Fruit fly (Drosophila melanogaster) whole organism, embryonic: ENCODE measurements around the gene CG15296.

Source experiments
- CG12769 ChIP-seq: fragments of 200-800 bp; sonication (Bioruptor generic); optimal IDR thresholded peaks from 2 replicates; lab custom pipeline; 2019; ENCODE audit warnings: missing biosample characterization, mild to moderate bottlenecking, missing genetic modification characterization, moderate library complexity
- CG15269 ChIP-seq: fragments of 200-800 bp; sonication (Bioruptor generic); optimal IDR thresholded peaks from 2 replicates; lab custom pipeline; 2018; ENCODE audit warnings: missing biosample characterization, mild to moderate bottlenecking, missing genetic modification characterization, moderate library complexity
- Vsx1 ChIP-seq: fragments of 200-800 bp; sonication (Bioruptor generic); optimal IDR thresholded peaks from 2 replicates; lab custom pipeline; 2017; ENCODE audit warnings: missing biosample characterization, mild to moderate bottlenecking, missing genetic modification characterization, missing genetic modification reagents
- ken ChIP-seq: fragments of 200-800 bp; sonication (Bioruptor generic); IDR thresholded peaks from 3 replicates; pipeline ENCODE4 v1.3.6; 2022; ENCODE audit warnings: missing biosample characterization, missing genetic modification characterization
- pzg ChIP-seq: fragments of 200-800 bp; sonication (Bioruptor generic); optimal IDR thresholded peaks from 3 replicates; lab custom pipeline; 2018; ENCODE audit warnings: missing biosample characterization, mild to moderate bottlenecking, missing genetic modification characterization, moderate library complexity
- scrt ChIP-seq: fragments of 200-800 bp; sonication (Bioruptor generic); optimal IDR thresholded peaks from 2 replicates; lab custom pipeline; 2018; ENCODE audit warnings: missing biosample characterization, mild to moderate bottlenecking, missing genetic modification characterization, moderate library complexity
- sens-2 ChIP-seq: fragments of 200-800 bp; sonication (Bioruptor generic); IDR thresholded peaks from 2 replicates; pipeline ENCODE4 v1.3.6; 2022; ENCODE audit warnings: missing biosample characterization, missing genetic modification characterization
- sim ChIP-seq: fragments of 200-800 bp; sonication (Bioruptor generic); IDR thresholded peaks from 2 replicates; pipeline ENCODE4 v1.3.6; 2022; ENCODE audit warnings: missing biosample characterization, missing genetic modification characterization
- stc ChIP-seq: fragments of 200-800 bp; sonication (Bioruptor generic); IDR thresholded peaks from 2 replicates; pipeline ENCODE4 v1.3.6; 2022; ENCODE audit warnings: missing biosample characterization, missing genetic modification characterization

- TF ChIP-seq Vsx1 (GFP tag; lab: Kevin White, UChicago) (no peak), CG12769 (tag; lab: Kevin White, UChicago) (no peak), scrt (GFP tag; lab: Kevin White, UChicago) (no peak), stc (GFP tag; lab: Robert Waterston, UW) (no peak), pzg (no peak), ken (GFP tag; lab: Robert Waterston, UW) (no peak), CG15269 (tag; lab: Kevin White, UChicago) (no peak), sens-2 (no peak), sim (GFP tag; lab: Robert Waterston, UW) (no peak)
These were observed 22.1 kb downstream of the CG15296 start for dm6 chrX:10544287-10544686.
